Fruit fly (Drosophila melanogaster): Measurements from ENCODE around the gene CG33764.
A peak's percentile ranks its signal among the peaks of the same experiment; 100 is the strongest.

The CG33764 gene

dm6 chr3L:4230357-4230901 lies 36.9 kb downstream of the CG33764 start (continued):
- TF ChIP-seq Sin3A (optimal IDR thresholded peaks at IDR 0.05): no peak
- TF ChIP-seq PHDP (tag; optimal IDR thresholded peaks at IDR 0.05): peak; percentile 89
- TF ChIP-seq CG17568 (GFP tag; optimal IDR thresholded peaks at IDR 0.05): peak; percentile 87
- peak; percentile 70; the same call in 2 of the 3 replicates for TF ChIP-seq CG2889 (GFP tag; IDR thresholded peaks at IDR 0.05)
- peak; percentile 82 for TF ChIP-seq Vsx1 (GFP tag; optimal IDR thresholded peaks at IDR 0.05)
- peak; percentile 82 for TF ChIP-seq CG10543 (GFP tag; optimal IDR thresholded peaks at IDR 0.05)
- peak; percentile 96 for TF ChIP-seq pum (GFP tag; optimal IDR thresholded peaks at IDR 0.05)
- peak; percentile 51 for TF ChIP-seq slbo (GFP tag; IDR thresholded peaks at IDR 0.05)
- peak; percentile 79 for TF ChIP-seq BtbVII (GFP tag; optimal IDR thresholded peaks at IDR 0.05)
- peak; percentile 98 for TF ChIP-seq CG10979 (tag; optimal IDR thresholded peaks at IDR 0.05)
- no peak for TF ChIP-seq ftz-f1 (GFP tag; optimal IDR thresholded peaks at IDR 0.05)
- TF ChIP-seq NFAT (GFP tag; IDR thresholded peaks at IDR 0.05): no peak
- peak; percentile 86 for TF ChIP-seq dan (GFP tag; IDR thresholded peaks at IDR 0.05)
- TF ChIP-seq jumu (GFP tag; optimal IDR thresholded peaks at IDR 0.05): peak; percentile 94
- TF ChIP-seq fd102C (GFP tag; optimal IDR thresholded peaks at IDR 0.05): peak; percentile 97
- TF ChIP-seq tap (tag; optimal IDR thresholded peaks at IDR 0.05): peak; percentile 93
- TF ChIP-seq fd96Cb (tag; optimal IDR thresholded peaks at IDR 0.05): peak; percentile 97
- TF ChIP-seq Sry-δ (GFP tag; optimal IDR thresholded peaks at IDR 0.05): peak; percentile 57
- peak; percentile 84 for TF ChIP-seq Rx (GFP tag; IDR thresholded peaks at IDR 0.05)
- peak; percentile 96 for TF ChIP-seq CG16815 (GFP tag; optimal IDR thresholded peaks at IDR 0.05)
- peak; percentile 95 for TF ChIP-seq CG13424 (tag; optimal IDR thresholded peaks at IDR 0.05)
- TF ChIP-seq Eip74EF (GFP tag; optimal IDR thresholded peaks at IDR 0.05): peak in 1 of 2 experiments; percentile 94
- no peak for TF ChIP-seq cas (GFP tag; IDR thresholded peaks at IDR 0.05)
- TF ChIP-seq so (GFP tag; IDR thresholded peaks at IDR 0.05): peak; percentile 90
- TF ChIP-seq CG34376 (GFP tag; optimal IDR thresholded peaks at IDR 0.05): peak; percentile 26
- no peak for TF ChIP-seq unc-4 (GFP tag; IDR thresholded peaks at IDR 0.05; ENCODE audit: partially characterized antibody)
- peak; percentile 94 for TF ChIP-seq CG2678 (tag; optimal IDR thresholded peaks at IDR 0.05)
- peak; percentile 71 for TF ChIP-seq scrt (GFP tag; optimal IDR thresholded peaks at IDR 0.05)
- peak; percentile 65 for TF ChIP-seq Fer2 (tag; optimal IDR thresholded peaks at IDR 0.05)
- peak; percentile 72 for TF ChIP-seq gcm2 (GFP tag; optimal IDR thresholded peaks at IDR 0.05)
- TF ChIP-seq Trl (optimal IDR thresholded peaks at IDR 0.05): no peak
- TF ChIP-seq Trl (GFP tag; optimal IDR thresholded peaks at IDR 0.05): peak; percentile 92
- TF ChIP-seq da (GFP tag; optimal IDR thresholded peaks at IDR 0.05): peak; percentile 76
- TF ChIP-seq fd3F (GFP tag; optimal IDR thresholded peaks at IDR 0.05): peak; percentile 54
- peak; percentile 8 for TF ChIP-seq luna (GFP tag; optimal IDR thresholded peaks at IDR 0.05)
- TF ChIP-seq yki (optimal IDR thresholded peaks at IDR 0.05): no peak
- TF ChIP-seq Doc3 (GFP tag; IDR thresholded peaks at IDR 0.05; ENCODE audit: partially characterized antibody): no peak
- peak; percentile 78 for TF ChIP-seq CG5953 (GFP tag; IDR thresholded peaks at IDR 0.05)
- peak; percentile 78 for TF ChIP-seq mam (GFP tag; optimal IDR thresholded peaks at IDR 0.05)
- TF ChIP-seq Gsc (GFP tag; IDR thresholded peaks at IDR 0.05): peak; percentile 87
- peak; percentile 39; the same call in 1 of the 2 replicates for TF ChIP-seq CG11085 (GFP tag; IDR thresholded peaks at IDR 0.05)
- TF ChIP-seq Myb (GFP tag; optimal IDR thresholded peaks at IDR 0.05): peak; percentile 74
- peak; percentile 94 for TF ChIP-seq Camta (GFP tag; optimal IDR thresholded peaks at IDR 0.05)
- TF ChIP-seq eyg (GFP tag; optimal IDR thresholded peaks at IDR 0.05): peak; percentile 76
- TF ChIP-seq chinmo (GFP tag; IDR thresholded peaks at IDR 0.05; ENCODE audit: partially characterized antibody): no peak
- peak; percentile 90 for TF ChIP-seq twi (tag; optimal IDR thresholded peaks at IDR 0.05)
- TF ChIP-seq HLH3B (GFP tag; IDR thresholded peaks at IDR 0.05): peak; percentile 85
- no peak for TF ChIP-seq Tbp (GFP tag; optimal IDR thresholded peaks at IDR 0.05)
- TF ChIP-seq Hmr (GFP tag; optimal IDR thresholded peaks at IDR 0.05): peak; percentile 59
- peak; percentile 62 for TF ChIP-seq emc (GFP tag; optimal IDR thresholded peaks at IDR 0.05)
- no peak for TF ChIP-seq fru (optimal IDR thresholded peaks at IDR 0.05)
- TF ChIP-seq Mad (GFP tag; optimal IDR thresholded peaks at IDR 0.05): peak; percentile 93
